Fruit fly (Drosophila melanogaster) S2 (cell line): ENCODE results near the gene PAN3.

Source experiments
- CG8478 ChIP-seq: fragments of >200 bp; optimal IDR thresholded peaks from 2 replicates; lab custom pipeline; 2018
- CTCF ChIP-seq, 2 experiments: fragments of >200 bp; optimal IDR thresholded peaks; 2 replicates each; lab custom pipeline; 2018

Gene PAN3

DNA sequence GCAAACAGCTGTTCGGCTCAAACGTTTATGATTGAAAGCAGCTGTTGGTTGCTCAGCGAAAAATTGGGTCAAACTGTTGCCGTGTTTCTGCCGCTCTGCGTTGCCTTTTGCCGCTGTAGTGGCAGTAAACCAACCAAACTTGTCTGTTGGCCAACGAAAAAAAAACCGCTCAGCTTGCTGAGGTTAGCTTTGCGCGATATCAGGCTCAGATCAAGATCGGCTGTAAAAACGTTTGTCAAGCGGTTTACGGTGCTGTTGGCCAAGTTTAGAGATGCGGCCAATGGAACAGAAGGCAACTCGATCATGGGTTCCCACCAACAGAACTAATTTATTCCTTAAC lies 8.2 kb downstream of the PAN3 start:
- TF ChIP-seq CTCF (optimal IDR thresholded peaks at IDR 0.05; lab: Kevin White, UChicago): no peak
- TF ChIP-seq CG8478 (lab: Kevin White, UChicago): no peak

- TF ChIP-seq CTCF (optimal IDR thresholded peaks at IDR 0.05; lab: Kevin White, UChicago) (no peak), CG8478 (lab: Kevin White, UChicago) (no peak)
These were observed 9.4 kb downstream of the PAN3 start for dm6 chr3L:3080084-3080994.

dm6 chr3L:3081146-3081872 lies 10.4 kb downstream of the PAN3 start:
- TF ChIP-seq CG8478 (lab: Kevin White, UChicago) (no peak), CTCF (optimal IDR thresholded peaks at IDR 0.05; lab: Kevin White, UChicago) (no peak)

dm6 chr3L:3081966-3082516 lies 11.1 kb downstream of the PAN3 start:
- TF ChIP-seq CTCF (optimal IDR thresholded peaks at IDR 0.05; lab: Kevin White, UChicago) (no peak), CG8478 (lab: Kevin White, UChicago) (no peak)

DNA sequence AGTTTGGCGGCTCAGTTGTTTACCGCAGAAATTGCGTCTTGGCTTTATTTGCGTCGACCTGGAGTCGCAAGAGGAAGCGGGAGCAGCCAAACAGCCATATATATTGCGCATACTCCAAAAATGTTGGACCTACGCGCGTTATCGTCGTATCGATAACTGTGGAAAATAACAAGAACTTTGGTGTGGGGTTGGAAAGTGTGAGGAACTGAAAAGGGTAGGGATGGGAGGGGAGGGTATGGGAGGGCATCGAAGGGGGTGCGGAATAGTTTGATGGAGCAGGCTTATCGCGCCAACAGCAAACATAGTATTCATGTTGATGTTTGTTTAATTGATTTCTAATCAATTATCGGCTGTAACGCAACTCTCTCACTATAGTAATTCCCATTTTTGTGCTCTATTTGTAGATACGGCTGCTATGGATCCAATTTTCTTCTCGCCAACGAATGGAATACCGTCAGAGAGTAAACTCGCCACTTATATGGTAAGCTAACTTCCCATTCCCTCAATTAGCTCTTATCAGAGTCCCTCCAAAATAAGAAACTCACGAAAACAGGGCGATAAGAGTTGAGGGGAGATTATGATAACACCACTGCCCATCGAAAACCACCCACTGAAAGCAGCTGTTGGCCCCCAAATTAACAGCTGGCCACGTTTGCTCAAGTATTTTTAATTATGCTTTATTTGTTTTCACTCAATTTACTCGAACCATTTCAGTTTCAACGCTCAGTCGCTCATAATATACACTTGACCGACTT lies 12.6 kb downstream of the PAN3 start:
- TF ChIP-seq CG8478 (lab: Kevin White, UChicago) (no peak), CTCF (optimal IDR thresholded peaks at IDR 0.05; lab: Kevin White, UChicago) (no peak)

dm6 chr3L:3089012-3089411 lies 18.1 kb downstream of the PAN3 start:
- TF ChIP-seq CTCF (optimal IDR thresholded peaks at IDR 0.05; lab: Kevin White, UChicago) (no peak), CG8478 (lab: Kevin White, UChicago) (no peak)

dm6 chr3L:3090581-3091345 lies 19.8 kb downstream of the PAN3 start:
- TF ChIP-seq CG8478 (lab: Kevin White, UChicago) (no peak), CTCF (optimal IDR thresholded peaks at IDR 0.05; lab: Kevin White, UChicago) (no peak)

- TF ChIP-seq CTCF (optimal IDR thresholded peaks at IDR 0.05; lab: Kevin White, UChicago): no peak
- TF ChIP-seq CG8478 (lab: Kevin White, UChicago): no peak
These were observed 24.7 kb downstream of the PAN3 start for dm6 chr3L:3095590-3095989.

DNA sequence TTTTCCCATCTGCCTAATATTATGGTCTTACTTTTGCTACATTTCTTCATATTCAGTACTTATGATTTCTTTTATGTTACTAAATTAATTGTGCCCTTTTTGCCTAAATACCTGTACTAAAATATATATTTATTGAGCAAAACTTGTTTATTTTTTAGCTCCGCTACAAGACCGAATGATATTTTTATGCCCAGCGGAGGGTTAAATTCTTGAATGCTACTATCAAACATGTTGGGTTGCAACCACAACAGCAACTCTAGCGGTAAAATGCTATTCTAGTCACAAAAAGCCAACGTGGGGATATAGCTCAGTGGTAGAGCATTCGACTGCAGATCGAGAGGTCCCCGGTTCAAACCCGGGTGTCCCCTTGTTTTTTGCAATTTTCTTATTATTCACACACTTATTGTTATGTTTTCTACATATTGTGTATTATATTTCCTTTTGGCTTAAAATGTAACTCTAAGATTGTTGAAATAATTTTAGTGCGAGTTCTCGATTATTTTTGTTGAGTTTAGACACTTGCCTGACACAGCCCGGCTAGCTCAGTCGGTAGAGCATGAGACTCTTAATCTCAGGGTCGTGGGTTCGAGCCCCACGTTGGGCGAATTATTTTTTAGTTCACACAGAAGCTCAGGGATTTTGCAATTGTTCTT lies 25.3 kb downstream of the PAN3 start:
- TF ChIP-seq CG8478 (lab: Kevin White, UChicago): no peak

DNA sequence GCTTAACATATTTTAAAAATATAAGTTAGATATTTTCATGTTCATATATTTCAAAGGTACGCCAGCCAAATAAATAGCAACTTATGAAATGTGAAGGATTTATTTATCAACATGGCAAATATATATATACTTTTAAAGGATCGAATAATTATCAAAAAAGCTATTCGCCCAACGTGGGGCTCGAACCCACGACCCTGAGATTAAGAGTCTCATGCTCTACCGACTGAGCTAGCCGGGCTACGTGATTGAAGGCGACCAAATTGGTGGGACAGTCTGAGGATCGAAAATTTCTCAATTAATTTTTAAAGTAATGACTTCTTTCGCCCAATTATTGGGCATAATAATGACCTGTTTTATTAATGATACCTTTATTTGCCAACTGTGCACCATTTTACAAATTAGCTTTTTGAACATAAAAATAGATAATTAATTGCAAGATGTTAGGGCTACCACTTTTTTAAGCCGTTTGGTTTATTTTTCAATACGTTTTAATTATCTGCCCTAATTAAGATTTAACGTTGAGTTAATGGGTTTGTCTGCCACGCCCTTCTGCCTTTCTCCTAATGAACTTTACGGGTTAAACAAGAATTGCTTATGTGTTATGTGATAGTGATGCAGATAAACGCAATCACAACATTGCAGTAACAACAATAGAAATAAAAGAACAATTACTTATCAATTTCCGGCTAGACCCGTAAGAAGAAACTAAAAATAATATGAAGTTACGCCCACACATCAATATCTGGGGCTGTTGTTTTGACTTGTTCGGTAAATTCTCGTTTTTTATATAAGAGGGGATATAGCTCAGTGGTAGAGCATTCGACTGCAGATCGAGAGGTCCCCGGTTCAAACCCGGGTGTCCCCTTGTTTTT lies 26.0 kb downstream of the PAN3 start:
- TF ChIP-seq CG8478 (lab: Kevin White, UChicago) (no peak), CTCF (optimal IDR thresholded peaks at IDR 0.05; lab: Kevin White, UChicago) (no peak)

- TF ChIP-seq CG8478 (lab: Kevin White, UChicago) (no peak), CTCF (optimal IDR thresholded peaks at IDR 0.05; lab: Kevin White, UChicago) (no peak)
These were observed 26.6 kb downstream of the PAN3 start for dm6 chr3L:3097598-3097880.

DNA sequence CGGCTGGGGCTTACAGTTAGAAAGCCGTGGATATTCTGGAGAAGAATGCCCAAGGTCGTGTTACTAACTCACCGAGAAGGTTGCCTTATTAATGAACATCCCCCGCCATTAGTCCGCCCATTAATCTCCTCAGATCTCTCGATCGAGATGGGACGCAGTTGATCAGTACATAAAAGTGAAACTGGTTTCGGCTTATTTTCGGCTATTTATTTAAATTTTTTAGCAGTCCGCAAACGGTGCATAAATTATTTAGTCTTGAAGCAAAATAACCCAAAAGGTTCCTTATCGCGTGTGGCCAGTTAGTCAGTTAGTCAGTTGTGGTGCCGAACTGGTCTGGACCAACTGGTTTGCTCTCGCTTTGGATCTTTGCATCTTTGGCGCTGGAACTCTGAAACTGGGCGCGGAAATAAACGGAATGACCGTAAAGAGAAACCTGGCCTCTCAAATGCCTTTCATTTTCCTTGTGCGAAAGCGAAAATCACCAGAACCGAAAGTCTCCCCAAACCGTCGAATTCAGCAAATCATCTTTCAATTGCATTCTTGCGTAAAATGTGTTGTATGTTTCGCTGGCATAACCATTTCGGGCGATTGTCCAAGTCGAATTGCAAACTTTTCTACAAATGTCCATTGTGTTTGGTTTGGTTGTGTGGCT lies 28.0 kb downstream of the PAN3 start:
- TF ChIP-seq CG8478 (lab: Kevin White, UChicago) (no peak), CTCF (optimal IDR thresholded peaks at IDR 0.05; lab: Kevin White, UChicago) (no peak)
